Fruit fly (Drosophila melanogaster) Kc167 (cell line): ENCODE results near the gene JhI-21.

Experiments
- Myc ChIP-seq: fragments of >200 bp; optimal IDR thresholded peaks from 2 replicates; lab custom pipeline; 2017; ENCODE audit warnings: missing external identifiers
- Sin3A ChIP-seq: fragments of >200 bp; optimal IDR thresholded peaks from 2 replicates; lab custom pipeline; 2018; ENCODE audit warnings: missing external identifiers
- h ChIP-seq: fragments of >200 bp; optimal IDR thresholded peaks from 3 replicates; lab custom pipeline; 2018; ENCODE audit warnings: missing external identifiers
- insv ChIP-seq: fragments of >200 bp; optimal IDR thresholded peaks from 3 replicates; lab custom pipeline; 2018; ENCODE audit warnings: missing external identifiers
- psq ChIP-seq: fragments of >200 bp; optimal IDR thresholded peaks from 2 replicates; lab custom pipeline; 2017; ENCODE audit warnings: missing external identifiers
- ttk ChIP-seq: sonication (Bioruptor generic); optimal IDR thresholded peaks from 2 replicates; lab custom pipeline; 2017; ENCODE audit warnings: missing external identifiers

The JhI-21 gene

dm6 chr2L:12055837-12056388 lies at the start of gene JhI-21, which contains the start of the genes RpL7-like and CG34164:
TSS of gene JhI-21 (minus strand) at chr2L:12056042.
TSS of gene RpL7-like (plus strand) at chr2L:12056326.
TSS of gene CG34164 (plus strand) at chr2L:12056348.
- TF ChIP-seq Myc (no peak), ttk (lab: Kevin White, UChicago) (no peak), Sin3A (lab: Kevin White, UChicago) (no peak), insv (lab: Kevin White, UChicago) (no peak), h (no peak), psq (lab: Kevin White, UChicago) (no peak)

- TF ChIP-seq ttk (lab: Kevin White, UChicago) (no peak), Myc (no peak), Sin3A (lab: Kevin White, UChicago) (no peak), psq (lab: Kevin White, UChicago) (no peak), insv (lab: Kevin White, UChicago) (no peak), h (no peak)
These were observed 47.7 kb upstream of the JhI-21 start, which contains the start of the genes Patsas and ThrRS for dm6 chr2L:12103231-12104210. TSS of gene Patsas (minus strand) at chr2L:12103285. TSS of gene ThrRS (plus strand) at chr2L:12103751.

dm6 chr2L:12097698-12098097 lies 41.9 kb upstream of the JhI-21 start, which contains the start of gene Ced-12:
TSS of gene Ced-12 (plus strand) at chr2L:12097838.
- TF ChIP-seq Myc (no peak), h (no peak)

- TF ChIP-seq psq (lab: Kevin White, UChicago) (no peak), insv (lab: Kevin White, UChicago) (no peak), Myc (no peak), ttk (lab: Kevin White, UChicago) (no peak), h (no peak), Sin3A (lab: Kevin White, UChicago) (no peak)
These were observed 40.6 kb upstream of the JhI-21 start, which contains the start of the genes CG6712 and Mt2 for dm6 chr2L:12096396-12096813. TSS of gene CG6712 (minus strand) at chr2L:12096511. TSS of gene Mt2 (plus strand) at chr2L:12096525.

dm6 chr2L:12093652-12094051 lies 37.8 kb upstream of the JhI-21 start:
- TF ChIP-seq insv (lab: Kevin White, UChicago), result no peak
- no peak for TF ChIP-seq Myc
- no peak for TF ChIP-seq Sin3A (lab: Kevin White, UChicago)
- TF ChIP-seq psq (lab: Kevin White, UChicago), result no peak
- no peak for TF ChIP-seq ttk (lab: Kevin White, UChicago)
- TF ChIP-seq h, result no peak

dm6 chr2L:12092719-12093118 lies 36.9 kb upstream of the JhI-21 start:
- TF ChIP-seq h (no peak), ttk (lab: Kevin White, UChicago) (no peak), insv (lab: Kevin White, UChicago) (no peak), psq (lab: Kevin White, UChicago) (no peak), Sin3A (lab: Kevin White, UChicago) (no peak), Myc (no peak)

dm6 chr2L:12092041-12092440 lies 36.2 kb upstream of the JhI-21 start:
- no peak for TF ChIP-seq ttk (lab: Kevin White, UChicago)
- no peak for TF ChIP-seq Sin3A (lab: Kevin White, UChicago)
- TF ChIP-seq insv (lab: Kevin White, UChicago), result no peak
- TF ChIP-seq h, result no peak
- no peak for TF ChIP-seq Myc
- TF ChIP-seq psq (lab: Kevin White, UChicago), result no peak

- TF ChIP-seq ttk (lab: Kevin White, UChicago) (no peak), psq (lab: Kevin White, UChicago) (no peak), insv (lab: Kevin White, UChicago) (no peak), Sin3A (lab: Kevin White, UChicago) (no peak), Myc (no peak), h (no peak)
These were observed 35.7 kb upstream of the JhI-21 start, which contains the start of gene Pex19 for dm6 chr2L:12091522-12091921. TSS of gene Pex19 (plus strand) at chr2L:12091822.

- TF ChIP-seq Sin3A (lab: Kevin White, UChicago) (no peak), psq (lab: Kevin White, UChicago) (no peak), insv (lab: Kevin White, UChicago) (no peak), h (no peak), Myc (no peak), ttk (lab: Kevin White, UChicago) (no peak)
These were observed 33.3 kb upstream of the JhI-21 start for dm6 chr2L:12089145-12089544.

- TF ChIP-seq Myc (no peak), h (no peak), ttk (lab: Kevin White, UChicago) (no peak), Sin3A (lab: Kevin White, UChicago) (no peak)
These were observed 31.6 kb upstream of the JhI-21 start for dm6 chr2L:12087442-12087841.

dm6 chr2L:12085619-12086171 lies 29.9 kb upstream of the JhI-21 start, which contains the start of gene prd:
TSS of gene prd (minus strand) at chr2L:12085827.
- TF ChIP-seq Myc, result no peak
- TF ChIP-seq ttk (lab: Kevin White, UChicago), result no peak
- no peak for TF ChIP-seq psq (lab: Kevin White, UChicago)
- TF ChIP-seq insv (lab: Kevin White, UChicago), result no peak
- TF ChIP-seq h, result no peak
- no peak for TF ChIP-seq Sin3A (lab: Kevin White, UChicago)
